Worm (Caenorhabditis elegans) whole organism, young adult: Measurements from ENCODE around the gene T28H10.2.

Experiments used
- K12H6.12 ChIP-seq: fragments of 200-800 bp; sonication (Bioruptor generic); optimal IDR thresholded peaks from 2 replicates; lab custom pipeline; 2018; ENCODE audit warnings: mild to moderate bottlenecking, missing genetic modification characterization, missing compliant biosample characterization
- cebp-1 ChIP-seq, 2 experiments: fragments of 200-800 bp in 1 of 2; sonication (Bioruptor generic) in 1 of 2; sonication (generic microtip) in 1 of 2; IDR thresholded peaks in 1 of 2; optimal IDR thresholded peaks in 1 of 2; 2 replicates each; pipeline versions ENCODE4 v1.3.6 to Lab custom; 2017 to 2022; ENCODE audit warnings: missing compliant biosample characterization in 2 of 2, missing genetic modification characterization in 2 of 2, mild to moderate bottlenecking in 1 of 2, missing genetic modification reagents in 1 of 2, moderate library complexity in 1 of 2
- ceh-27 ChIP-seq: fragments of 200-800 bp; sonication (Bioruptor generic); optimal IDR thresholded peaks from 2 replicates; lab custom pipeline; 2018; ENCODE audit warnings: mild to moderate bottlenecking, missing genetic modification characterization, moderate library complexity, missing compliant biosample characterization
- dox-1 ChIP-seq: fragments of 200-800 bp; sonication (Bioruptor generic); IDR thresholded peaks from 2 replicates; pipeline ENCODE4 v1.3.6; 2022; ENCODE audit warnings: missing genetic modification reagents, missing genetic modification characterization, missing compliant biosample characterization
- dpl-1 ChIP-seq: fragments of 150-350 bp; optimal IDR thresholded peaks from 2 replicates; lab custom pipeline; 2014; ENCODE audit warnings: missing biosample characterization, missing genetic modification reagents, missing genetic modification characterization
- hmg-1.2 ChIP-seq: fragments of 200-800 bp; sonication (Bioruptor generic); IDR thresholded peaks from 2 replicates; pipeline ENCODE4 v1.3.6; 2022; ENCODE audit warnings: missing genetic modification reagents, missing genetic modification characterization, missing compliant biosample characterization
- lin-35 ChIP-seq, 3 experiments: fragments of 150-350 bp in 2 of 3; sonication (generic microtip) in 1 of 3; optimal IDR thresholded peaks; 2 replicates each; lab custom pipeline; 2014 to 2018; ENCODE audit warnings: missing biosample characterization in 3 of 3, missing genetic modification characterization in 3 of 3, missing genetic modification reagents in 3 of 3
- nfyb-1 ChIP-seq: fragments of 200-800 bp; sonication (Bioruptor generic); IDR thresholded peaks from 2 replicates; pipeline ENCODE4 v1.3.6; 2022; ENCODE audit warnings: missing genetic modification reagents, missing genetic modification characterization, missing compliant biosample characterization
- sea-2 ChIP-seq: fragments of 200-800 bp; sonication (Bioruptor generic); IDR thresholded peaks from 2 replicates; pipeline ENCODE4 v1.3.6; 2022; ENCODE audit warnings: missing genetic modification characterization, missing compliant biosample characterization
- unc-62 ChIP-seq: fragments of 150-350 bp; optimal IDR thresholded peaks from 2 replicates; lab custom pipeline; 2014; ENCODE audit warnings: missing biosample characterization, missing genetic modification reagents, missing genetic modification characterization
- zfh-2 ChIP-seq: fragments of 200-800 bp; sonication (Bioruptor generic); conservative IDR thresholded peaks from 2 replicates; pipeline ENCODE4 v1.3.6; 2022; ENCODE audit warnings: missing genetic modification reagents, missing genetic modification characterization, missing compliant biosample characterization
- zim-3 ChIP-seq: sonication (generic microtip); optimal IDR thresholded peaks from 2 replicates; lab custom pipeline; 2017; ENCODE audit warnings: mild to moderate bottlenecking, missing genetic modification characterization, moderate library complexity, missing compliant biosample characterization

Gene T28H10.2

DNA sequence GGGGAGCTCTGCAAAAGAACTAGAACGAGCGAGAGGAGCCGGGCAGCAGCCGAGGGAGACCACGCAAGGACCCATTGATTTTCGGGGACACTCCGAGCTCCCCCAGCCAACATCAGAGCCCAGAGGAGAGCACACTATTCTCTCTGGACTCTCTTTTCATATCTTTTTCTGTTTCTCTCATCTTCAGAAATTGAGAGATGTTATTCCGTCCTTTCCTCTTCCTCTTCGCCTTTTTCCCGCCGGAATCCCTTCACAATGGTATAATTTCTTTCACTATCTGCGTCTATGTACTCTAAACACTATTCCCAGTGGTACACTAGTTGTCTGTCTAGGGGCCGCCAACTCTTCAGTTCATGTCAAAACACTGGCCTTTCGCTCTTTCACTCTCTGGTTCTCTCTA lies 47.4 kb downstream of the T28H10.2 start (continued):
- TF ChIP-seq cebp-1 (GFP tag; IDR thresholded peaks at IDR 0.05; lab: Robert Waterston, UW): no peak
- TF ChIP-seq cebp-1 (tag; optimal IDR thresholded peaks at IDR 0.05; lab: Kevin White, UChicago): peak; percentile 63
- no peak for TF ChIP-seq sea-2 (GFP tag; lab: Robert Waterston, UW)
- no peak for TF ChIP-seq dpl-1 (GFP tag; lab: Kevin White, UChicago)
- peak; percentile 89 for TF ChIP-seq K12H6.12
- peak; percentile 60; the same call in 1 of the 2 replicates for TF ChIP-seq nfyb-1 (GFP tag; lab: Robert Waterston, UW)
- no peak for TF ChIP-seq zim-3 (tag; lab: Kevin White, UChicago)

ce11 chrV:12462908-12463307 lies 49.8 kb downstream of the T28H10.2 start, which contains the start of gene egl-10:
egl-10 (minus strand) TSS chrV:12463008.
- TF ChIP-seq hmg-1.2 (GFP tag; lab: Robert Waterston, UW): no peak; the same call in 1 of the 2 replicates
- no peak for TF ChIP-seq ceh-27 (GFP tag; lab: Kevin White, UChicago)
- 0 out of 2 replicates have a peak, but pooled peaks have one; percentile 21 for TF ChIP-seq zfh-2 (GFP tag; lab: Robert Waterston, UW)
- no peak for TF ChIP-seq lin-35 (GFP tag; optimal IDR thresholded peaks at IDR 0.05; lab: Kevin White, UChicago)
- no peak for TF ChIP-seq dox-1 (GFP tag; lab: Robert Waterston, UW)
- TF ChIP-seq unc-62 (GFP tag; lab: Kevin White, UChicago): no peak
- TF ChIP-seq, all 124 proteins: peak for 1
